Fruit fly (Drosophila melanogaster) whole organism, embryonic: ENCODE results near the gene CG34384.

Experiments used
- BtbVII ChIP-seq: fragments of 200-800 bp; sonication (Bioruptor generic); optimal IDR thresholded peaks from 3 replicates; lab custom pipeline; 2017; ENCODE audit warnings: missing biosample characterization, mild to moderate bottlenecking, missing genetic modification characterization
- CG10366 ChIP-seq: fragments of 200-800 bp; sonication (Bioruptor generic); IDR thresholded peaks from 2 replicates; pipeline ENCODE4 v1.3.6; 2022; ENCODE audit warnings: missing biosample characterization, missing genetic modification characterization
- CG11247 ChIP-seq: fragments of 200-800 bp; sonication (Bioruptor generic); IDR thresholded peaks from 2 replicates; pipeline ENCODE4 v1.3.6; 2022; ENCODE audit warnings: missing biosample characterization, missing genetic modification characterization
- CG11456 ChIP-seq: fragments of 200-800 bp; sonication (Bioruptor generic); IDR thresholded peaks from 3 replicates; pipeline ENCODE4 v1.3.6; 2022; ENCODE audit warnings: missing biosample characterization, missing genetic modification characterization
- CG15514 ChIP-seq: fragments of 200-800 bp; sonication (Bioruptor generic); optimal IDR thresholded peaks from 3 replicates; lab custom pipeline; 2017; ENCODE audit warnings: missing biosample characterization, missing genetic modification characterization, mild to moderate bottlenecking, moderate library complexity, missing genetic modification reagents
- CG15601 ChIP-seq: fragments of 200-800 bp; sonication (Bioruptor generic); optimal IDR thresholded peaks from 3 replicates; lab custom pipeline; 2019; ENCODE audit warnings: missing biosample characterization, mild to moderate bottlenecking, missing genetic modification characterization, moderate library complexity
- CG16813 ChIP-seq: fragments of 200-800 bp; sonication (Bioruptor generic); IDR thresholded peaks from 3 replicates; pipeline ENCODE4 v1.3.6; 2022; ENCODE audit warnings: missing biosample characterization, missing genetic modification characterization; ENCODE audit not compliant: partially characterized antibody
- CG17186 ChIP-seq: fragments of 200-800 bp; sonication (Bioruptor generic); optimal IDR thresholded peaks from 3 replicates; lab custom pipeline; 2017; ENCODE audit warnings: missing biosample characterization, missing genetic modification reagents, missing genetic modification characterization
- CG17612 ChIP-seq: fragments of 200-800 bp; sonication (Bioruptor generic); IDR thresholded peaks from 2 replicates; pipeline ENCODE4 v1.3.6; 2022; ENCODE audit warnings: missing biosample characterization, missing genetic modification characterization
- CG1792 ChIP-seq: fragments of 200-800 bp; sonication (Bioruptor generic); optimal IDR thresholded peaks from 2 replicates; lab custom pipeline; 2016; ENCODE audit warnings: missing biosample characterization, missing genetic modification characterization
- CG1832 ChIP-seq: fragments of 200-800 bp; sonication (Bioruptor generic); optimal IDR thresholded peaks from 2 replicates; lab custom pipeline; 2017; ENCODE audit warnings: missing biosample characterization, mild to moderate bottlenecking, missing genetic modification characterization, inconsistent platforms
- CG2199 ChIP-seq: fragments of 200-800 bp; sonication (Bioruptor generic); IDR thresholded peaks from 3 replicates; pipeline ENCODE4 v1.3.6; 2022; ENCODE audit warnings: missing biosample characterization, missing genetic modification characterization
- CG43689 ChIP-seq: fragments of 200-800 bp; sonication (Bioruptor generic); IDR thresholded peaks from 2 replicates; pipeline ENCODE4 v1.3.6; 2022; ENCODE audit warnings: missing biosample characterization, missing genetic modification characterization
- CG5953 ChIP-seq: fragments of 200-800 bp; sonication (Bioruptor generic); IDR thresholded peaks from 2 replicates; pipeline ENCODE4 v1.3.6; 2022; ENCODE audit warnings: missing biosample characterization, missing genetic modification characterization
- CG7271 ChIP-seq: fragments of 200-800 bp; sonication (Bioruptor generic); optimal IDR thresholded peaks from 2 replicates; lab custom pipeline; 2018; ENCODE audit warnings: missing biosample characterization, mild to moderate bottlenecking, missing genetic modification characterization, moderate library complexity
- CG7928 ChIP-seq: fragments of 200-800 bp; sonication (Bioruptor generic); optimal IDR thresholded peaks from 2 replicates; lab custom pipeline; 2017; ENCODE audit warnings: missing biosample characterization, mild to moderate bottlenecking, missing genetic modification characterization
- CG9215 ChIP-seq: fragments of 200-800 bp; sonication (Bioruptor generic); IDR thresholded peaks from 2 replicates; pipeline ENCODE4 v1.3.6; 2022; ENCODE audit warnings: missing biosample characterization, missing genetic modification characterization
- Camta ChIP-seq: fragments of 200-800 bp; sonication (Bioruptor generic); optimal IDR thresholded peaks from 2 replicates; lab custom pipeline; 2016; ENCODE audit warnings: missing biosample characterization, missing genetic modification characterization
- CoRest ChIP-seq: fragments of 200-800 bp; sonication (Bioruptor generic); optimal IDR thresholded peaks from 3 replicates; lab custom pipeline; 2018; ENCODE audit warnings: missing biosample characterization, mild to moderate bottlenecking, missing genetic modification characterization, moderate library complexity
- GATAe ChIP-seq: fragments of 200-800 bp; sonication (Bioruptor generic); conservative IDR thresholded peaks from 2 replicates; pipeline ENCODE4 v1.3.6; 2022; ENCODE audit warnings: missing biosample characterization, missing genetic modification characterization
- Hmx ChIP-seq: fragments of 200-800 bp; sonication (Bioruptor generic); optimal IDR thresholded peaks from 2 replicates; lab custom pipeline; 2016; ENCODE audit warnings: missing biosample characterization, missing genetic modification characterization
- Lim3 ChIP-seq: fragments of 200-800 bp; sonication (Bioruptor generic); IDR thresholded peaks from 2 replicates; pipeline ENCODE4 v1.3.6; 2022; ENCODE audit warnings: missing biosample characterization, missing genetic modification characterization
- Ravus ChIP-seq: fragments of 200-800 bp; sonication (Bioruptor generic); IDR thresholded peaks from 2 replicates; pipeline ENCODE4 v1.3.6; 2022; ENCODE audit warnings: missing biosample characterization, missing genetic modification characterization
- Sry-β ChIP-seq: fragments of 200-800 bp; sonication (Bioruptor generic); optimal IDR thresholded peaks from 2 replicates; lab custom pipeline; 2018; ENCODE audit warnings: missing biosample characterization, mild to moderate bottlenecking, missing genetic modification characterization, moderate library complexity
- Xbp1 ChIP-seq: fragments of 200-800 bp; sonication (Bioruptor generic); optimal IDR thresholded peaks from 3 replicates; lab custom pipeline; 2016; ENCODE audit warnings: missing biosample characterization, mild to moderate bottlenecking, missing genetic modification characterization
- Xrp1 ChIP-seq: fragments of 200-800 bp; sonication (Bioruptor generic); IDR thresholded peaks from 2 replicates; pipeline ENCODE4 v1.3.6; 2022; ENCODE audit warnings: missing biosample characterization, missing genetic modification characterization
- ab ChIP-seq: fragments of 200-800 bp; sonication (Bioruptor generic); optimal IDR thresholded peaks from 2 replicates; lab custom pipeline; 2016; ENCODE audit warnings: missing biosample characterization, missing genetic modification characterization
- ap ChIP-seq: fragments of 200-800 bp; sonication (Bioruptor generic); IDR thresholded peaks from 2 replicates; pipeline ENCODE4 v1.3.6; 2022; ENCODE audit warnings: missing biosample characterization, missing genetic modification characterization
- ara ChIP-seq: fragments of 200-800 bp; sonication (Bioruptor generic); IDR thresholded peaks from 2 replicates; pipeline ENCODE4 v1.3.6; 2022; ENCODE audit warnings: missing biosample characterization, missing genetic modification characterization
- br ChIP-seq: fragments of >200 bp; optimal IDR thresholded peaks from 2 replicates; lab custom pipeline; 2017
- btn ChIP-seq: fragments of 200-800 bp; sonication (Bioruptor generic); optimal IDR thresholded peaks from 2 replicates; lab custom pipeline; 2016; ENCODE audit warnings: missing biosample characterization, missing genetic modification characterization
- gfzf ChIP-seq: fragments of 200-800 bp; sonication (Bioruptor generic); optimal IDR thresholded peaks from 2 replicates; lab custom pipeline; 2016; ENCODE audit warnings: missing biosample characterization, mild to moderate bottlenecking, missing genetic modification characterization, moderate library complexity
- grn ChIP-seq: fragments of 200-800 bp; sonication (Bioruptor generic); optimal IDR thresholded peaks from 3 replicates; lab custom pipeline; 2017; ENCODE audit warnings: missing biosample characterization, missing genetic modification characterization
- gsb ChIP-seq: fragments of 200-800 bp; sonication (Bioruptor generic); IDR thresholded peaks from 2 replicates; pipeline ENCODE4 v1.3.6; 2022; ENCODE audit warnings: missing biosample characterization, missing genetic modification characterization
- hkb ChIP-seq, 2 experiments: fragments of 200-800 bp in 1 of 2; fragments of >200 bp in 1 of 2; sonication (Bioruptor generic) in 1 of 2; IDR thresholded peaks in 1 of 2; optimal IDR thresholded peaks in 1 of 2; 2 replicates each; pipeline versions ENCODE4 v1.3.6 to Lab custom; 2017 to 2022; ENCODE audit warnings: missing biosample characterization in 1 of 2, missing genetic modification characterization in 1 of 2
- ken ChIP-seq: fragments of 200-800 bp; sonication (Bioruptor generic); IDR thresholded peaks from 3 replicates; pipeline ENCODE4 v1.3.6; 2022; ENCODE audit warnings: missing biosample characterization, missing genetic modification characterization
- mld ChIP-seq: fragments of 200-800 bp; sonication (Bioruptor generic); IDR thresholded peaks from 3 replicates; pipeline ENCODE4 v1.3.6; 2022; ENCODE audit warnings: missing biosample characterization, missing genetic modification characterization; ENCODE audit not compliant: partially characterized antibody
- oc ChIP-seq: fragments of 200-800 bp; sonication (Bioruptor generic); optimal IDR thresholded peaks from 2 replicates; lab custom pipeline; 2018; ENCODE audit warnings: missing biosample characterization, mild to moderate bottlenecking, missing genetic modification characterization, moderate library complexity
- run ChIP-seq: fragments of 200-800 bp; sonication (Bioruptor generic); optimal IDR thresholded peaks from 3 replicates; lab custom pipeline; 2018; ENCODE audit warnings: missing biosample characterization, mild to moderate bottlenecking, missing genetic modification characterization
- sc ChIP-seq, 3 experiments: fragments of >200 bp in 2 of 3; fragments of 200-800 bp in 1 of 3; sonication (Bioruptor generic) in 1 of 3; optimal IDR thresholded peaks; 2 replicates in 2 of 3; 3 replicates in 1 of 3; lab custom pipeline; 2017; ENCODE audit warnings: mild to moderate bottlenecking in 1 of 3, missing biosample characterization in 1 of 3, missing genetic modification characterization in 1 of 3, missing genetic modification reagents in 1 of 3
- seq ChIP-seq: fragments of 200-800 bp; sonication (Bioruptor generic); IDR thresholded peaks from 2 replicates; pipeline ENCODE4 v1.3.6; 2022; ENCODE audit warnings: missing biosample characterization, missing genetic modification characterization
- sim ChIP-seq: fragments of 200-800 bp; sonication (Bioruptor generic); IDR thresholded peaks from 2 replicates; pipeline ENCODE4 v1.3.6; 2022; ENCODE audit warnings: missing biosample characterization, missing genetic modification characterization
- sr ChIP-seq: fragments of 200-800 bp; sonication (Bioruptor generic); IDR thresholded peaks from 3 replicates; pipeline ENCODE4 v1.3.6; 2022; ENCODE audit warnings: missing biosample characterization, missing genetic modification characterization
- stc ChIP-seq: fragments of 200-800 bp; sonication (Bioruptor generic); IDR thresholded peaks from 2 replicates; pipeline ENCODE4 v1.3.6; 2022; ENCODE audit warnings: missing biosample characterization, missing genetic modification characterization
- tap ChIP-seq: fragments of 200-800 bp; optimal IDR thresholded peaks from 3 replicates; lab custom pipeline; 2019; ENCODE audit warnings: missing biosample characterization, mild to moderate bottlenecking, missing genetic modification characterization, moderate library complexity
- twi ChIP-seq: fragments of 200-800 bp; optimal IDR thresholded peaks from 2 replicates; lab custom pipeline; 2019; ENCODE audit warnings: missing biosample characterization, mild to moderate bottlenecking, missing genetic modification characterization, moderate library complexity
- zen ChIP-seq: fragments of 200-800 bp; sonication (Bioruptor generic); optimal IDR thresholded peaks from 3 replicates; lab custom pipeline; 2018; ENCODE audit warnings: missing biosample characterization, mild to moderate bottlenecking, missing genetic modification characterization, moderate library complexity
- zfh1 ChIP-seq: fragments of 200-800 bp; sonication (Bioruptor generic); IDR thresholded peaks from 3 replicates; pipeline ENCODE4 v1.3.6; 2022; ENCODE audit warnings: missing biosample characterization, missing genetic modification characterization

The CG34384 gene

dm6 chr3R:7809662-7810621 is 4.2 kb upstream of the CG34384 start, which contains the start of the genes CG2993 and sgll (continued):
- TF ChIP-seq grn (GFP tag; lab: Kevin White, UChicago) = peak; percentile 16
- TF ChIP-seq gsb (GFP tag; lab: Robert Waterston, UW) = peak; percentile 84
- peak; percentile 6 for TF ChIP-seq BtbVII
- peak; percentile 98 for TF ChIP-seq Xbp1 (GFP tag; lab: Kevin White, UChicago)
- peak; percentile 71 for TF ChIP-seq ap (GFP tag; lab: Robert Waterston, UW)
- TF ChIP-seq ara (GFP tag; lab: Robert Waterston, UW) = peak; percentile 82
- TF ChIP-seq gfzf = peak; percentile 89
- TF ChIP-seq seq (GFP tag; lab: Robert Waterston, UW) = peak; percentile 72
- TF ChIP-seq CG11456 = peak; percentile 100
- TF ChIP-seq stc (GFP tag; lab: Robert Waterston, UW) = peak; percentile 82
- peak; percentile 87 for TF ChIP-seq CG5953 (GFP tag; lab: Robert Waterston, UW)
- TF ChIP-seq CG1832 (GFP tag; lab: Kevin White, UChicago) = no peak
- peak; percentile 81 for TF ChIP-seq sr (GFP tag; lab: Robert Waterston, UW)
- TF ChIP-seq GATAe (GFP tag; lab: Robert Waterston, UW) = peak; percentile 45; the same call in 1 of the 2 replicates
- TF ChIP-seq zen (tag; lab: Kevin White, UChicago) = peak; percentile 88
- peak; percentile 39 for TF ChIP-seq oc
- TF ChIP-seq CG2199 (GFP tag; lab: Robert Waterston, UW) = peak; percentile 93
- TF ChIP-seq tap (tag; lab: Kevin White, UChicago) = no peak
- no peak for TF ChIP-seq br
- peak; percentile 90 for TF ChIP-seq btn (GFP tag; lab: Kevin White, UChicago)
- peak; percentile 84 for TF ChIP-seq CG1792 (GFP tag; lab: Kevin White, UChicago)
- TF ChIP-seq CG17612 (GFP tag; lab: Robert Waterston, UW) = peak; percentile 84
- peak; percentile 47 for TF ChIP-seq Sry-β (GFP tag; lab: Kevin White, UChicago)
- no peak for TF ChIP-seq run (tag; lab: Kevin White, UChicago)
- peak; percentile 71 for TF ChIP-seq Hmx (GFP tag; lab: Kevin White, UChicago)
- TF ChIP-seq Camta (GFP tag; lab: Kevin White, UChicago) = peak; percentile 91
- peak; percentile 74 for TF ChIP-seq twi (tag; lab: Kevin White, UChicago)
- TF ChIP-seq CG11247 (GFP tag; lab: Robert Waterston, UW) = peak; percentile 98
- no peak for TF ChIP-seq sc (optimal IDR thresholded peaks at IDR 0.05; lab: Kevin White, UChicago)
- peak; percentile 85 for TF ChIP-seq sc (GFP tag; optimal IDR thresholded peaks at IDR 0.05; lab: Kevin White, UChicago)
- TF ChIP-seq CG15514 = peak; percentile 76
- peak; percentile 77 for TF ChIP-seq CG43689
- TF ChIP-seq CG7271 (tag; lab: Kevin White, UChicago) = peak; percentile 74
- TF ChIP-seq mld (GFP tag; lab: Robert Waterston, UW) = no peak
- TF ChIP-seq sim = peak; percentile 44; the same call in 1 of the 2 replicates
- peak; percentile 70 for TF ChIP-seq CG17186 (GFP tag; lab: Kevin White, UChicago)
- peak; percentile 72 for TF ChIP-seq hkb (optimal IDR thresholded peaks at IDR 0.05; lab: Kevin White, UChicago)
- TF ChIP-seq hkb (GFP tag; IDR thresholded peaks at IDR 0.05; lab: Robert Waterston, UW) = peak; percentile 81
- peak; percentile 96 for TF ChIP-seq ken (GFP tag; lab: Robert Waterston, UW)
- TF ChIP-seq CoRest = peak; percentile 88
- no peak; the same call in 1 of the 2 replicates for TF ChIP-seq Xrp1 (GFP tag; lab: Robert Waterston, UW)
- TF ChIP-seq CG9215 (GFP tag; lab: Robert Waterston, UW) = peak; percentile 86
- TF ChIP-seq ab = peak; percentile 87
- TF ChIP-seq Lim3 (GFP tag; lab: Robert Waterston, UW) = peak; percentile 69
- peak; percentile 58 for TF ChIP-seq CG7928 (GFP tag; lab: Kevin White, UChicago)
- TF ChIP-seq CG16813 (GFP tag; lab: Robert Waterston, UW) = no peak
- TF ChIP-seq zfh1 (GFP tag; lab: Robert Waterston, UW) = peak; percentile 97
- no peak for TF ChIP-seq CG15601 (tag; lab: Kevin White, UChicago)
- TF ChIP-seq CG10366 (GFP tag; lab: Robert Waterston, UW) = peak; percentile 90
- peak; percentile 74 for TF ChIP-seq Ravus
